Worm (Caenorhabditis elegans): ENCODE results near the gene txdc-12.2.
A peak's percentile ranks its signal among the peaks of the same experiment; 100 is the strongest.
"Not testable (repeated sequence)": the region's sequence is repeated elsewhere in the genome, so short reads cannot be mapped to it uniquely, and the experiment has no call there.

The txdc-12.2 gene

DNA sequence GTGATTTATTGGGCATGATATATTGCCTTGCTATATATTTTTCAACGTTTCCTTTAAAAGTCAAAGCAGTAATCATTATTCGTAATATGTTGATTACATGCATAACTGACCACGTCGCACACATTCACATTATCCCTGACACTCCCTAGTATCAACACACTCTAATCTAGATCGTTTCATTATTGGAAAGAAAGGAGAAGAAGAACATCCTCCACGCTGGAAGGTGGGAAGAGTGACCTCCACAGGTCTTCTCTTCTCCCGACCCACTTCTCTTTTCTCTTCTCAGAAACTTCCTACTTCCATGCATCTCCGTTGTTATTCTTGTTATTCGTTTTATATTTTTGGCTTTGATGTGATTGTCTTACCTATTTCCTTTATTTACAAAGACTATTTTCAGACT is at the start of gene txdc-12.2:
TSS of gene txdc-12.2 (plus strand) at position 396 of the 400 bp plus-strand sequence.
- TF ChIP-seq ztf-4 (tag; optimal IDR thresholded peaks at IDR 0.05) (no peak), zag-1 (tag; optimal IDR thresholded peaks at IDR 0.05) (no peak), alr-1 (tag; optimal IDR thresholded peaks at IDR 0.05) (no peak), fos-1 (tag; optimal IDR thresholded peaks at IDR 0.05) (peak; percentile 1), nhr-23 (tag; optimal IDR thresholded peaks at IDR 0.05) (no peak)

ce11 chrX:2025405-2025804 is 48.8 kb upstream of the txdc-12.2 start:
- peak; percentile 13 for TF ChIP-seq fos-1 (tag; optimal IDR thresholded peaks at IDR 0.05)

- not testable (repeated sequence) for TF ChIP-seq elt-1, nhr-25, nhr-77 (tag; optimal IDR thresholded peaks at IDR 0.05)
Measured at ce11 chrX:2026342-2026741, 47.9 kb upstream of the txdc-12.2 start, which contains the start of gene Y102A11A.2. TSS of gene Y102A11A.2 (plus strand) at chrX:2026642.

- TF ChIP-seq ceh-16 (tag; optimal IDR thresholded peaks at IDR 0.05), result no peak
Measured at ce11 chrX:2030871-2031270, 43.4 kb upstream of the txdc-12.2 start.

DNA sequence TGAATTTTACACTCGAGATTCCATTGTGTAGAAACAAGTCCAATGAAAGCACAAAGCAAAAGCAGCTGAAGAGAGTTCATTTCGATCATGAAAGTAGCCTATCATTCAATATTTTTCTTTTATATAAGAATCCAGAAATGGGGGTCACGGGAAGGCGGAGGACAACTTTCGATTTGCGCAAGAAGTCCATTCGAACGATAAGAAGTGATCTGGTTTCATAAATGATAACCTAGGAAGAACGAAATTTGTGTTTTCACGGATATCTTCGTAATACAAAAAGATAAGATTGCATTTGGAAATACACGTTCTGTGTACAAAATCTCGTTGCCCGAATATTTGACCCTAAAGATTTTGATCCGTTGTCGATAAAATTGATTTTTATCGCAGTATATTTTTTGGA is 42.8 kb upstream of the txdc-12.2 start, which contains the start of gene Y102A11A.5:
TSS of gene Y102A11A.5 (minus strand) at position 175 of the 400 bp plus-strand sequence.
- peak; percentile 45 for TF ChIP-seq nhr-21 (tag; optimal IDR thresholded peaks at IDR 0.05)
- TF ChIP-seq mab-5 (tag; optimal IDR thresholded peaks at IDR 0.05), result no peak

- TF ChIP-seq aly-2 (tag; optimal IDR thresholded peaks at IDR 0.05), result no peak
- no peak for TF ChIP-seq sma-9 (GFP tag; optimal IDR thresholded peaks at IDR 0.05)
- no peak for TF ChIP-seq sma-9 (tag; optimal IDR thresholded peaks at IDR 0.05)
- no peak for TF ChIP-seq ceh-82 (tag; optimal IDR thresholded peaks at IDR 0.05)
- no peak for TF ChIP-seq nhr-77 (tag; optimal IDR thresholded peaks at IDR 0.05)
- TF ChIP-seq elt-1 (tag; optimal IDR thresholded peaks at IDR 0.05), result no peak
- TF ChIP-seq sma-3 (GFP tag; optimal IDR thresholded peaks at IDR 0.05), result no peak
- TF ChIP-seq ztf-4 (tag; optimal IDR thresholded peaks at IDR 0.05), result no peak
- no peak for TF ChIP-seq peb-1 (tag; optimal IDR thresholded peaks at IDR 0.05)
- no peak for TF ChIP-seq R02D3.7 (tag; optimal IDR thresholded peaks at IDR 0.05)
- no peak for TF ChIP-seq skn-1 (tag; optimal IDR thresholded peaks at IDR 0.05)
- TF ChIP-seq mbf-1 (tag; optimal IDR thresholded peaks at IDR 0.05), result no peak
- TF ChIP-seq lsy-2 (tag; optimal IDR thresholded peaks at IDR 0.05), result no peak
- TF ChIP-seq Y55F3AM.14 (GFP tag; optimal IDR thresholded peaks at IDR 0.05), result no peak
- no peak for TF ChIP-seq ceh-16 (tag; optimal IDR thresholded peaks at IDR 0.05)
- TF ChIP-seq nhr-12 (tag; optimal IDR thresholded peaks at IDR 0.05), result no peak
- no peak for TF ChIP-seq lin-11 (tag; optimal IDR thresholded peaks at IDR 0.05)
Measured at ce11 chrX:2035172-2035571, 39.1 kb upstream of the txdc-12.2 start, which contains the start of gene ergi-1. TSS of gene ergi-1 (minus strand) at chrX:2035272.

ce11 chrX:2039358-2039757 is 34.9 kb upstream of the txdc-12.2 start, which contains the start of gene smex-2:
TSS of gene smex-2 (minus strand) at chrX:2039458.
- TF ChIP-seq ztf-1 (GFP tag; conservative IDR thresholded peaks at IDR 0.05) (no peak), nhr-77 (tag; optimal IDR thresholded peaks at IDR 0.05) (no peak), ztf-11 (tag; optimal IDR thresholded peaks at IDR 0.05) (no peak), fos-1 (tag; optimal IDR thresholded peaks at IDR 0.05) (no peak), R02D3.7 (tag; optimal IDR thresholded peaks at IDR 0.05) (no peak), nhr-23 (tag; optimal IDR thresholded peaks at IDR 0.05) (no peak), crh-2 (tag; optimal IDR thresholded peaks at IDR 0.05) (no peak)

ce11 chrX:2040877-2041276 is 33.4 kb upstream of the txdc-12.2 start:
- TF ChIP-seq crh-2 (tag; optimal IDR thresholded peaks at IDR 0.05), result no peak
- peak; percentile 68 for TF ChIP-seq ceh-16 (tag; optimal IDR thresholded peaks at IDR 0.05)

All from whole organism, L2 larva.